Worm (Caenorhabditis elegans) whole organism, L2 larva: ENCODE data around the gene R02F2.6.

Experiments used
- C34F6.9 ChIP-seq: fragments of 150-350 bp; optimal IDR thresholded peaks from 2 replicates; lab custom pipeline; 2014; ENCODE audit warnings: missing biosample characterization, missing genetic modification characterization
- F13H6.1 ChIP-seq: sonication (generic microtip); optimal IDR thresholded peaks from 2 replicates; lab custom pipeline; 2016; ENCODE audit warnings: missing genetic modification characterization, missing compliant biosample characterization
- R02D3.7 ChIP-seq: fragments of 150-350 bp; optimal IDR thresholded peaks from 2 replicates; lab custom pipeline; 2014; ENCODE audit warnings: missing biosample characterization, missing genetic modification characterization
- Y55F3AM.14 ChIP-seq: fragments of 200-800 bp; sonication (Bioruptor generic); optimal IDR thresholded peaks from 2 replicates; lab custom pipeline; 2018; ENCODE audit warnings: mild to moderate bottlenecking, missing genetic modification characterization, missing compliant biosample characterization
- ZK546.5 ChIP-seq: sonication (generic microtip); optimal IDR thresholded peaks from 2 replicates; lab custom pipeline; 2017; ENCODE audit warnings: missing biosample characterization, missing genetic modification characterization
- alr-1 ChIP-seq: fragments of 150-350 bp; optimal IDR thresholded peaks from 2 replicates; lab custom pipeline; 2014; ENCODE audit warnings: missing biosample characterization, missing genetic modification characterization
- aly-2 ChIP-seq: fragments of 150-350 bp; optimal IDR thresholded peaks from 2 replicates; lab custom pipeline; 2014; ENCODE audit warnings: missing biosample characterization, missing genetic modification characterization
- ama-1 ChIP-seq: fragments of 150-350 bp; optimal IDR thresholded peaks from 2 replicates; lab custom pipeline; 2018; ENCODE audit warnings: inconsistent platforms
- blmp-1 ChIP-seq: sonication (generic microtip); optimal IDR thresholded peaks from 2 replicates; lab custom pipeline; 2017; ENCODE audit warnings: missing genetic modification characterization, mild to moderate bottlenecking, missing compliant biosample characterization, antibody characterized with exemption, moderate library complexity; ENCODE audit not compliant: insufficient read depth
- ceh-16 ChIP-seq: fragments of 150-350 bp; optimal IDR thresholded peaks from 2 replicates; lab custom pipeline; 2014; ENCODE audit warnings: missing biosample characterization, missing genetic modification characterization
- ceh-82 ChIP-seq: fragments of 150-350 bp; optimal IDR thresholded peaks from 2 replicates; lab custom pipeline; 2014; ENCODE audit warnings: missing biosample characterization, missing genetic modification characterization
- crh-2 ChIP-seq: sonication (generic microtip); optimal IDR thresholded peaks from 2 replicates; lab custom pipeline; 2017; ENCODE audit warnings: missing biosample characterization, missing genetic modification characterization
- dmd-4 ChIP-seq: sonication (generic microtip); optimal IDR thresholded peaks from 2 replicates; lab custom pipeline; 2017; ENCODE audit warnings: missing biosample characterization, missing genetic modification characterization
- egl-27 ChIP-seq: sonication (generic microtip); optimal IDR thresholded peaks from 3 replicates; lab custom pipeline; 2017; ENCODE audit warnings: missing biosample characterization, missing genetic modification reagents, missing genetic modification characterization
- elt-3 ChIP-seq: sonication (generic microtip); optimal IDR thresholded peaks from 2 replicates; lab custom pipeline; 2017; ENCODE audit warnings: missing biosample characterization, missing genetic modification characterization
- fos-1 ChIP-seq: fragments of 150-350 bp; optimal IDR thresholded peaks from 2 replicates; lab custom pipeline; 2014; ENCODE audit warnings: missing biosample characterization, missing genetic modification characterization
- gmeb-1 ChIP-seq: fragments of 150-350 bp; optimal IDR thresholded peaks from 2 replicates; lab custom pipeline; 2014; ENCODE audit warnings: missing biosample characterization, missing genetic modification characterization
- lin-11 ChIP-seq: fragments of 150-350 bp; sonication (generic microtip); optimal IDR thresholded peaks from 2 replicates; lab custom pipeline; 2014; ENCODE audit warnings: missing biosample characterization, missing genetic modification characterization, inconsistent platforms, mixed read lengths
- lin-13 ChIP-seq: fragments of 150-350 bp; optimal IDR thresholded peaks from 2 replicates; lab custom pipeline; 2014; ENCODE audit warnings: missing biosample characterization, missing genetic modification reagents, missing genetic modification characterization
- lin-39 ChIP-seq: fragments of 150-350 bp; optimal IDR thresholded peaks from 2 replicates; lab custom pipeline; 2014; ENCODE audit warnings: missing biosample characterization, missing genetic modification reagents, missing genetic modification characterization
- lsy-2 ChIP-seq, 2 experiments: fragments of 150-350 bp in 1 of 2; sonication (generic microtip) in 1 of 2; optimal IDR thresholded peaks; 2 replicates each; lab custom pipeline; 2014 to 2017; ENCODE audit warnings: missing biosample characterization in 2 of 2, missing genetic modification characterization in 2 of 2
- mab-5 ChIP-seq: fragments of 150-350 bp; optimal IDR thresholded peaks from 2 replicates; lab custom pipeline; 2014; ENCODE audit warnings: missing biosample characterization, missing genetic modification characterization
- mbf-1 ChIP-seq: sonication (generic microtip); optimal IDR thresholded peaks from 2 replicates; lab custom pipeline; 2017; ENCODE audit warnings: missing biosample characterization, missing genetic modification characterization
- mdl-1 ChIP-seq, 2 experiments: fragments of 150-350 bp in 1 of 2; sonication (generic microtip) in 1 of 2; optimal IDR thresholded peaks; 2 replicates each; lab custom pipeline; 2017; ENCODE audit warnings: missing biosample characterization in 2 of 2, missing genetic modification characterization in 2 of 2
- nhr-10 ChIP-seq: sonication (generic microtip); optimal IDR thresholded peaks from 2 replicates; lab custom pipeline; 2017; ENCODE audit warnings: missing biosample characterization, missing genetic modification characterization
- nhr-11 ChIP-seq: fragments of 150-350 bp; optimal IDR thresholded peaks from 2 replicates; lab custom pipeline; 2014; ENCODE audit warnings: missing biosample characterization, missing genetic modification characterization
- nhr-12 ChIP-seq: fragments of 150-350 bp; optimal IDR thresholded peaks from 2 replicates; lab custom pipeline; 2014; ENCODE audit warnings: missing biosample characterization, missing genetic modification characterization
- nhr-129 ChIP-seq: fragments of 150-350 bp; optimal IDR thresholded peaks from 2 replicates; lab custom pipeline; 2014; ENCODE audit warnings: missing biosample characterization, missing genetic modification characterization
- nhr-21 ChIP-seq: fragments of 150-350 bp; optimal IDR thresholded peaks from 2 replicates; lab custom pipeline; 2014; ENCODE audit warnings: missing biosample characterization, missing genetic modification characterization
- nhr-23 ChIP-seq: fragments of 150-350 bp; optimal IDR thresholded peaks from 2 replicates; lab custom pipeline; 2014; ENCODE audit warnings: missing biosample characterization, missing genetic modification reagents, missing genetic modification characterization
- nhr-237 ChIP-seq: fragments of 150-350 bp; optimal IDR thresholded peaks from 2 replicates; lab custom pipeline; 2014; ENCODE audit warnings: missing biosample characterization, missing genetic modification characterization
- nhr-25 ChIP-seq: fragments of 150-350 bp; sonication (generic microtip); optimal IDR thresholded peaks from 3 replicates; lab custom pipeline; 2014; ENCODE audit warnings: missing biosample characterization, missing genetic modification characterization
- nhr-6 ChIP-seq: fragments of 150-350 bp; optimal IDR thresholded peaks from 2 replicates; lab custom pipeline; 2014; ENCODE audit warnings: missing biosample characterization, missing genetic modification characterization
- nhr-77 ChIP-seq: fragments of 150-350 bp; optimal IDR thresholded peaks from 2 replicates; lab custom pipeline; 2014; ENCODE audit warnings: missing biosample characterization, missing genetic modification characterization
- peb-1 ChIP-seq: fragments of 150-350 bp; optimal IDR thresholded peaks from 2 replicates; lab custom pipeline; 2014; ENCODE audit warnings: missing biosample characterization, missing genetic modification characterization
- sem-4 ChIP-seq: fragments of 150-350 bp; optimal IDR thresholded peaks from 2 replicates; lab custom pipeline; 2014; ENCODE audit warnings: missing biosample characterization, missing genetic modification reagents, missing genetic modification characterization
- skn-1 ChIP-seq: sonication (generic microtip); optimal IDR thresholded peaks from 2 replicates; lab custom pipeline; 2017; ENCODE audit warnings: missing biosample characterization, missing genetic modification characterization
- sma-3 ChIP-seq: sonication (generic microtip); optimal IDR thresholded peaks from 2 replicates; lab custom pipeline; 2016; ENCODE audit warnings: missing genetic modification reagents, missing genetic modification characterization, missing compliant biosample characterization
- sma-9 ChIP-seq, 2 experiments: fragments of 150-350 bp in 1 of 2; sonication (generic microtip) in 1 of 2; optimal IDR thresholded peaks; 2 replicates each; lab custom pipeline; 2014 to 2016; ENCODE audit warnings: missing genetic modification characterization in 2 of 2, mild to moderate bottlenecking in 1 of 2, missing biosample characterization in 1 of 2, missing compliant biosample characterization in 1 of 2, missing genetic modification reagents in 1 of 2, moderate library complexity in 1 of 2
- snpc-4 ChIP-seq: fragments of 150-350 bp; optimal IDR thresholded peaks from 2 replicates; lab custom pipeline; 2014; ENCODE audit warnings: missing biosample characterization, missing genetic modification characterization
- unc-39 ChIP-seq: fragments of 150-350 bp; optimal IDR thresholded peaks from 2 replicates; lab custom pipeline; 2014; ENCODE audit warnings: missing biosample characterization, missing genetic modification characterization
- unc-55 ChIP-seq: fragments of 150-350 bp; sonication (generic microtip); optimal IDR thresholded peaks from 3 replicates; lab custom pipeline; 2014; ENCODE audit warnings: missing biosample characterization, missing genetic modification reagents, missing genetic modification characterization
- unc-62 ChIP-seq: fragments of 150-350 bp; optimal IDR thresholded peaks from 2 replicates; lab custom pipeline; 2014; ENCODE audit warnings: missing biosample characterization, missing genetic modification reagents, missing genetic modification characterization
- zag-1 ChIP-seq: fragments of 150-350 bp; optimal IDR thresholded peaks from 2 replicates; lab custom pipeline; 2014; ENCODE audit warnings: missing biosample characterization, missing genetic modification characterization
- ztf-1 ChIP-seq: fragments of 200-800 bp; sonication (Bioruptor generic); conservative IDR thresholded peaks from 2 replicates; pipeline ENCODE4 v1.3.6; 2022; ENCODE audit warnings: missing genetic modification characterization, missing compliant biosample characterization
- ztf-11 ChIP-seq: sonication (generic microtip); optimal IDR thresholded peaks from 2 replicates; lab custom pipeline; 2017; ENCODE audit warnings: missing biosample characterization, missing genetic modification characterization

Gene R02F2.6

DNA sequence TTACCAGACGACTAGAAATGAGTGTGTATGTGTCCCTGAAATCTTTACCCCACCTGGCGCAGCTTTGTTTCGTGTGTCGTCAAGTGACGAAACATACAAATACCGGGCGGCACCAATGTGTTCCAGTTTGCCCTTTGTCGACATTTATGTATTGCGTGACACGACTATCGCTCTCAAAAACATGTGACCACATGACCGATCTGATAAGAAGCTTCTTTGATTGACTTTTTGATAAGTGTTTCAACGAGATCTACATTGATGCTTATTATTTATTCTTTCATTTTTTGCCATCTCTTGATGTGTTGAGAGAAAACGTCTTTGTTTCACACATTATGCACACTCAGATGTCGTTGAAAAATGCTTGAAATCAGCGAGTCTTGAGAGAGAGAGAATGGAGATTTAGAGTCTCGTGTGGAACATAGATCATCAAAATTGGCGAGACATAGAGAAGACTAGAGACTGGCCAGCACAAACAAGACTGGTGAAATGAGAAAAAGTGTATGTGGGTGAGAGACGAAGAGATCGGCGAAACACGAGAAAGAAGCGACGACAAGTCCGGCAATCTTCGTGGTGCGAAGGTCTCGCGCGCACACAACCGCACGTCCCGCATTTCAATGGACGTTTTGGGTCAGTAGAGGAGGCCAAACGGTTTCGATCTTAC, 24.3 kb upstream of the R02F2.6 start (continued):
- TF ChIP-seq mbf-1 (tag; lab: Kevin White, UChicago), result no peak
- no peak for TF ChIP-seq elt-3
- no peak for TF ChIP-seq ztf-11 (tag; lab: Kevin White, UChicago)
- no peak for TF ChIP-seq alr-1 (tag; lab: Kevin White, UChicago)
- TF ChIP-seq nhr-21 (tag; lab: Kevin White, UChicago), result peak; percentile 74
- peak; percentile 50 for TF ChIP-seq blmp-1
- TF ChIP-seq egl-27 (tag; lab: Kevin White, UChicago), result peak; percentile 8
- TF ChIP-seq Y55F3AM.14 (GFP tag; lab: Kevin White, UChicago), result peak; percentile 61

DNA sequence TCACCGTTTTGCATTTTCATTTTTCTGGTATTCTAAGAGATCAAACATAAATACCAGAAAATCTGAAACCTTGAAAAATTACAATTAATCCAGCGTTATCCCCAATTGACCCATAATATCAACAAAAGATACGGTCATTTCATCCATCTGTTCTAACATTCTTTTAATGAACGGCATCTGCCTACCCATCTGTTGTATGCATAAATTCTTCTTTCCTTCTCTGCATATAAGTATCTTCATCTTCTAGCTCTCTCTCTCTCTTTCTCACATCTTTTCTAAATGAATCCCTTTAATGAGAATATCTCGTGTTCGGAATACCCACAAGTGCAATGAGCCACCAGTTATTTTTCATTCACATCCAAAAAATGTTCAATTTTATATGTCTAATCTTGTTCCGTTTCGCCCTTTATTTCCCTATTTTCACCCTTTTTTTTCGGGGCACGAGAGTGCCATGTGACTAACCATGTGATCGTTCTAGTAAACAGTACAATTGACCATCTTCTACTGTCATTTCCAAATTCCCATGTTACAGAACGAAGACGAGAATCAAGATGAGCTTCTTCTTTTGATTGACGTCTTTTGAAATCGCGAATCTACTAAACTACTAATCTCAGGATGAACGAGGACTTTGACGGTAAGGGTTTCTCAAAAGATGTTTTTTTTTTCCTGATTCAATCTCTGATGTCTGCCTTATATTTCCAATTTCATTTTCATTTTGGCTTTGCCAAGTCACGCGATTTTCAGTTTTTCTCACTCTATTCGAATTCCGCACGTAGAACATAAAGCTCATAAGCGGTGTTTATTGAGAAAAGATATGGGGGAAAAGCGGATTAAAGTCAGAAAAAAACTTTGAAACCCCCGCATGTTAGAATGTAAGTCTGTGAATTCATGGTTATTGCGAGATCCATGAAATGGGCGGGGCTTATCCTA, 22.9 kb upstream of the R02F2.6 start, which contains the start of gene R02F2.1:
Gene R02F2.1 (plus strand): TSS at position 528 of the 930 bp plus-strand sequence.
- TF ChIP-seq ceh-82 (tag; lab: Kevin White, UChicago) (no peak), ama-1 (peak; percentile 38), egl-27 (tag; lab: Kevin White, UChicago) (no peak), lin-11 (tag; lab: Kevin White, UChicago) (no peak), mab-5 (no peak), elt-3 (no peak), zag-1 (no peak), dmd-4 (tag; lab: Kevin White, UChicago) (no peak), Y55F3AM.14 (GFP tag; lab: Kevin White, UChicago) (no peak), nhr-6 (peak; percentile 11), ztf-11 (tag; lab: Kevin White, UChicago) (no peak), nhr-21 (tag; lab: Kevin White, UChicago) (no peak), R02D3.7 (no peak), lin-39 (tag; lab: Kevin White, UChicago) (no peak), alr-1 (tag; lab: Kevin White, UChicago) (no peak), unc-62 (GFP tag; lab: Kevin White, UChicago) (no peak), nhr-237 (tag; lab: Kevin White, UChicago) (no peak), aly-2 (tag; lab: Kevin White, UChicago) (no peak), skn-1 (no peak), sma-9 (GFP tag; optimal IDR thresholded peaks at IDR 0.05; lab: Kevin White, UChicago) (peak; percentile 27), sma-9 (tag; optimal IDR thresholded peaks at IDR 0.05; lab: Kevin White, UChicago) (no peak), nhr-11 (tag; lab: Kevin White, UChicago) (no peak), F13H6.1 (tag; lab: Kevin White, UChicago) (no peak), nhr-77 (no peak), nhr-25 (tag; lab: Kevin White, UChicago) (peak; percentile 68), mbf-1 (tag; lab: Kevin White, UChicago) (no peak), C34F6.9 (peak; percentile 29), nhr-10 (tag; lab: Kevin White, UChicago) (no peak), unc-55 (GFP tag; lab: Kevin White, UChicago) (peak; percentile 4), ceh-16 (tag; lab: Kevin White, UChicago) (no peak), sem-4 (tag; lab: Kevin White, UChicago) (no peak), snpc-4 (no peak), ZK546.5 (tag; lab: Kevin White, UChicago) (no peak), crh-2 (tag; lab: Kevin White, UChicago) (peak; percentile 62), ztf-1 (GFP tag; lab: Robert Waterston, UW) (no peak), gmeb-1 (peak; percentile 15), sma-3 (GFP tag; lab: Kevin White, UChicago) (peak; percentile 31), lsy-2 (tag; optimal IDR thresholded peaks at IDR 0.05; lab: Kevin White, UChicago) (no peak), unc-39 (tag; lab: Kevin White, UChicago) (no peak), lin-13 (GFP tag; lab: Kevin White, UChicago) (no peak), blmp-1 (no peak), nhr-12 (tag; lab: Kevin White, UChicago) (no peak), nhr-129 (tag; lab: Kevin White, UChicago) (peak; percentile 72), mdl-1 (tag; optimal IDR thresholded peaks at IDR 0.05; lab: Kevin White, UChicago) (no peak), fos-1 (tag; lab: Kevin White, UChicago) (peak; percentile 12), nhr-23 (tag; lab: Kevin White, UChicago) (no peak), peb-1 (tag; lab: Kevin White, UChicago) (no peak)
- TF ChIP-seq, all 48 proteins: peak for 11
